Worm (Caenorhabditis elegans) whole organism, L3 larva: ENCODE measurements around the gene srsx-38.

ENCODE experiments used
- R02D3.7 ChIP-seq: fragments of 150-350 bp; optimal IDR thresholded peaks from 2 replicates; lab custom pipeline; 2014; ENCODE audit warnings: missing biosample characterization, missing genetic modification characterization
- ama-1 ChIP-seq: fragments of 150-350 bp; optimal IDR thresholded peaks from 2 replicates; lab custom pipeline; 2018
- ceh-16 ChIP-seq: sonication (generic microtip); optimal IDR thresholded peaks from 2 replicates; lab custom pipeline; 2017; ENCODE audit warnings: missing biosample characterization, missing genetic modification characterization
- ceh-82 ChIP-seq: fragments of 150-350 bp; optimal IDR thresholded peaks from 2 replicates; lab custom pipeline; 2014; ENCODE audit warnings: missing biosample characterization, missing genetic modification characterization
- ceh-9 ChIP-seq: sonication (generic microtip); optimal IDR thresholded peaks from 2 replicates; lab custom pipeline; 2018; ENCODE audit warnings: missing biosample characterization, missing genetic modification characterization
- daf-12 ChIP-seq: fragments of 150-350 bp; optimal IDR thresholded peaks from 2 replicates; lab custom pipeline; 2014; ENCODE audit warnings: missing biosample characterization, missing genetic modification reagents, missing genetic modification characterization
- egl-27 ChIP-seq: sonication (generic microtip); optimal IDR thresholded peaks from 4 replicates; lab custom pipeline; 2017; ENCODE audit warnings: missing biosample characterization, missing genetic modification reagents, missing genetic modification characterization
- elt-1 ChIP-seq: fragments of 150-350 bp; optimal IDR thresholded peaks from 2 replicates; lab custom pipeline; 2014; ENCODE audit warnings: missing biosample characterization, missing genetic modification characterization
- elt-2 ChIP-seq: sonication (generic microtip); optimal IDR thresholded peaks from 2 replicates; lab custom pipeline; 2016; ENCODE audit warnings: missing genetic modification reagents, mild to moderate bottlenecking, missing genetic modification characterization, missing compliant biosample characterization
- eor-1 ChIP-seq, 2 experiments: fragments of 150-350 bp; optimal IDR thresholded peaks; 2 replicates each; lab custom pipeline; 2014 to 2018; ENCODE audit warnings: missing biosample characterization in 2 of 2, missing genetic modification characterization in 2 of 2
- fkh-2 ChIP-seq: fragments of 150-350 bp; optimal IDR thresholded peaks from 2 replicates; lab custom pipeline; 2014; ENCODE audit warnings: missing biosample characterization, missing genetic modification reagents, missing genetic modification characterization
- fos-1 ChIP-seq: fragments of 150-350 bp; optimal IDR thresholded peaks from 2 replicates; lab custom pipeline; 2014; ENCODE audit warnings: missing biosample characterization, missing genetic modification characterization
- hmg-11 ChIP-seq: sonication (generic microtip); optimal IDR thresholded peaks from 2 replicates; lab custom pipeline; 2016; ENCODE audit warnings: missing genetic modification characterization, missing compliant biosample characterization
- jun-1 ChIP-seq: fragments of 150-350 bp; optimal IDR thresholded peaks from 2 replicates; lab custom pipeline; 2014; ENCODE audit warnings: missing biosample characterization, missing genetic modification reagents, missing genetic modification characterization
- lin-15B ChIP-seq: fragments of 150-350 bp; optimal IDR thresholded peaks from 2 replicates; lab custom pipeline; 2014; ENCODE audit warnings: missing biosample characterization, missing genetic modification characterization
- lin-39 ChIP-seq: fragments of 150-350 bp; optimal IDR thresholded peaks from 2 replicates; lab custom pipeline; 2018; ENCODE audit warnings: missing biosample characterization, missing genetic modification reagents, missing genetic modification characterization
- lsy-12 ChIP-seq: sonication (generic microtip); optimal IDR thresholded peaks from 2 replicates; lab custom pipeline; 2016; ENCODE audit warnings: mild to moderate bottlenecking, missing genetic modification characterization, missing compliant biosample characterization
- mml-1 ChIP-seq: fragments of 150-350 bp; sonication (generic microtip); optimal IDR thresholded peaks from 3 replicates; lab custom pipeline; 2014; ENCODE audit warnings: missing biosample characterization, missing genetic modification characterization
- nhr-11 ChIP-seq: fragments of 150-350 bp; optimal IDR thresholded peaks from 2 replicates; lab custom pipeline; 2014; ENCODE audit warnings: missing biosample characterization, missing genetic modification characterization
- nhr-12 ChIP-seq: fragments of 150-350 bp; optimal IDR thresholded peaks from 2 replicates; lab custom pipeline; 2014; ENCODE audit warnings: missing biosample characterization, missing genetic modification characterization
- nhr-23 ChIP-seq: fragments of 150-350 bp; optimal IDR thresholded peaks from 2 replicates; lab custom pipeline; 2014; ENCODE audit warnings: missing biosample characterization, missing genetic modification reagents, missing genetic modification characterization
- nhr-237 ChIP-seq: fragments of 150-350 bp; optimal IDR thresholded peaks from 2 replicates; lab custom pipeline; 2014; ENCODE audit warnings: missing biosample characterization, missing genetic modification characterization
- nhr-43 ChIP-seq: sonication (generic microtip); optimal IDR thresholded peaks from 2 replicates; lab custom pipeline; 2016; ENCODE audit warnings: mild to moderate bottlenecking, missing genetic modification characterization, missing compliant biosample characterization; ENCODE audit not compliant: poor library complexity, severe bottlenecking
- nhr-67 ChIP-seq: fragments of 150-350 bp; optimal IDR thresholded peaks from 2 replicates; lab custom pipeline; 2014; ENCODE audit warnings: missing biosample characterization, missing genetic modification characterization
- pha-4 ChIP-seq: fragments of 150-350 bp; optimal IDR thresholded peaks from 2 replicates; lab custom pipeline; 2014; ENCODE audit warnings: missing biosample characterization, missing genetic modification reagents, missing genetic modification characterization
- pqm-1 ChIP-seq: fragments of 150-350 bp; optimal IDR thresholded peaks from 2 replicates; lab custom pipeline; 2017; ENCODE audit warnings: missing biosample characterization, missing genetic modification characterization, inconsistent platforms
- sea-2 ChIP-seq: fragments of 150-350 bp; sonication (generic microtip); optimal IDR thresholded peaks from 4 replicates; lab custom pipeline; 2014; ENCODE audit warnings: missing biosample characterization, missing genetic modification reagents, missing genetic modification characterization
- skn-1 ChIP-seq: fragments of 150-350 bp; optimal IDR thresholded peaks from 2 replicates; lab custom pipeline; 2014; ENCODE audit warnings: missing biosample characterization, missing genetic modification characterization
- snpc-4 ChIP-seq: fragments of 150-350 bp; optimal IDR thresholded peaks from 2 replicates; lab custom pipeline; 2014; ENCODE audit warnings: missing biosample characterization, missing genetic modification characterization
- unc-62 ChIP-seq: fragments of 150-350 bp; sonication (generic microtip); optimal IDR thresholded peaks from 4 replicates; lab custom pipeline; 2014; ENCODE audit warnings: missing biosample characterization, missing genetic modification reagents, missing genetic modification characterization
- zag-1 ChIP-seq: fragments of 150-350 bp; optimal IDR thresholded peaks from 2 replicates; lab custom pipeline; 2014; ENCODE audit warnings: missing biosample characterization, missing genetic modification characterization
- ztf-11 ChIP-seq: fragments of 150-350 bp; optimal IDR thresholded peaks from 2 replicates; lab custom pipeline; 2014; ENCODE audit warnings: missing biosample characterization, missing genetic modification characterization
- ztf-4 ChIP-seq: fragments of 150-350 bp; optimal IDR thresholded peaks from 2 replicates; lab custom pipeline; 2014; ENCODE audit warnings: missing biosample characterization, missing genetic modification characterization

Gene srsx-38

DNA sequence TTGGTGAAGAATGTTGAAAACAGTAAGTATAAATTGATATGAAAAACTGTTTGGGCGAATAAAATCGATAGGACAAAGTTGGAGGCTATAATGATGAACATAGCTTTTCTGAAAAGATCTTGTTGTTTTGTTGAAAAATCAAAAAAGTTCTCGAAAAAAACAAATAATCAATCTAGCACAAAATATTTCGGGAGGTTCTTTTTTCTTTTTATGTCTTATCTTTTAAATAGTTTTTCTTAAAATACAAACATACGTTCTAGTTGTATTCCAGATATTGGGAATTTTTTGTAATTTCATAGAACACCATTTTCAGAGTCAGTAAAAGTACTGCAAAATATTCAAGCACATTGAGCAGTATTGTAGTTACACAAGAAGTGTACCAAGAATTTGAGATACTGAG lies 22.6 kb upstream of the srsx-38 start, which contains the start of gene srbc-55:
srbc-55 (minus strand) TSS at position 101 of the 400 bp plus-strand sequence.
- TF ChIP-seq lsy-12 (tag; lab: Kevin White, UChicago) = no peak
- TF ChIP-seq mml-1 (tag; lab: Kevin White, UChicago) = no peak
- TF ChIP-seq lin-39 (tag; lab: Kevin White, UChicago) = no peak
- no peak for TF ChIP-seq snpc-4 (tag; lab: Kevin White, UChicago)
- no peak for TF ChIP-seq pqm-1 (tag; lab: Kevin White, UChicago)
- TF ChIP-seq nhr-23 (tag; lab: Kevin White, UChicago) = no peak
- no peak for TF ChIP-seq fkh-2 (tag; lab: Kevin White, UChicago)
- TF ChIP-seq, all 47 proteins: peak for 0

DNA sequence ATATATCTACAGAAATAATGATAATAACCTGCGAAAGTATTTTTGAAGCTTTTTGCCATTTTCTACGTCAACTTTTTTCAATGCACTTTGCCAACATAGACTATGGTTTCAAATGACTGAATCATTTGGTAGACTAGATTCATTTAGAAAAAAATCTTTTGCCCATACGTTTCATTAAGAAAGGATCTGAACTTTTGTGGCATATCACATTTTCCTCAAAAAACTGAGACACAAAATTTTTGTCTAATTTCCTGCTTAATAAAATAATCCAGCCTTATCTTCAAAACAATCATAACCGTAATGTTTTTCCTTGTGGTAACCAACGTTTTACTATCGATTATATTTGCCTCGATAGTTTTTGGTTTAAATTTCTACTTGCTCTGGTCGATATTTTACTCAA lies 18.8 kb upstream of the srsx-38 start, which contains the start of gene srbc-51:
srbc-51 (plus strand) TSS at position 301 of the 400 bp plus-strand sequence.
- TF ChIP-seq ceh-16 (tag; lab: Kevin White, UChicago) (no peak), snpc-4 (tag; lab: Kevin White, UChicago) (no peak), fos-1 (tag; lab: Kevin White, UChicago) (no peak), R02D3.7 (tag; lab: Kevin White, UChicago) (no peak), egl-27 (no peak), pha-4 (no peak), ceh-9 (no peak), zag-1 (tag; lab: Kevin White, UChicago) (no peak), lsy-12 (tag; lab: Kevin White, UChicago) (no peak), lin-15B (tag; lab: Kevin White, UChicago) (no peak), skn-1 (tag; lab: Kevin White, UChicago) (no peak), eor-1 (tag; optimal IDR thresholded peaks at IDR 0.05; lab: Kevin White, UChicago) (no peak), sea-2 (no peak), nhr-67 (tag; lab: Kevin White, UChicago) (no peak)

ce11 chrV:15824866-15825265 lies 17.5 kb upstream of the srsx-38 start, which contains the start of gene srbc-50:
Gene srbc-50, minus strand, starts transcription at chrV:15824966.
- TF ChIP-seq fos-1 (tag; lab: Kevin White, UChicago) (no peak), nhr-11 (tag; lab: Kevin White, UChicago) (no peak), eor-1 (tag; optimal IDR thresholded peaks at IDR 0.05; lab: Kevin White, UChicago) (no peak), unc-62 (GFP tag; lab: Kevin White, UChicago) (no peak), pqm-1 (tag; lab: Kevin White, UChicago) (no peak), jun-1 (tag; lab: Kevin White, UChicago) (no peak), ceh-9 (no peak)

ce11 chrV:15821398-15821797 lies 14.1 kb upstream of the srsx-38 start, which contains the start of gene srbc-49:
Gene srbc-49, plus strand, starts transcription at chrV:15821698.
- TF ChIP-seq pqm-1 (tag; lab: Kevin White, UChicago) = no peak
- TF ChIP-seq lin-39 (tag; lab: Kevin White, UChicago) = no peak
- no peak for TF ChIP-seq unc-62 (GFP tag; lab: Kevin White, UChicago)
- TF ChIP-seq skn-1 (tag; lab: Kevin White, UChicago) = no peak
- TF ChIP-seq nhr-12 (tag; lab: Kevin White, UChicago) = no peak
- TF ChIP-seq ceh-16 (tag; lab: Kevin White, UChicago) = no peak
- TF ChIP-seq nhr-43 (tag; lab: Kevin White, UChicago) = no peak
- no peak for TF ChIP-seq ceh-82 (tag; lab: Kevin White, UChicago)
- TF ChIP-seq ztf-4 (tag; lab: Kevin White, UChicago) = no peak
- TF ChIP-seq lin-15B (tag; lab: Kevin White, UChicago) = no peak
- TF ChIP-seq, all 47 proteins: peak for 0

- TF ChIP-seq daf-12 (tag; lab: Kevin White, UChicago) (no peak), lin-39 (tag; lab: Kevin White, UChicago) (no peak), ceh-9 (no peak), hmg-11 (tag; lab: Kevin White, UChicago) (no peak), ceh-82 (tag; lab: Kevin White, UChicago) (no peak), fos-1 (tag; lab: Kevin White, UChicago) (no peak), ama-1 (lab: Kevin White, UChicago) (no peak), ztf-11 (no peak), fkh-2 (tag; lab: Kevin White, UChicago) (no peak), nhr-12 (tag; lab: Kevin White, UChicago) (no peak), elt-1 (tag; lab: Kevin White, UChicago) (no peak), jun-1 (tag; lab: Kevin White, UChicago) (no peak), sea-2 (no peak), elt-2 (tag; lab: Kevin White, UChicago) (no peak), nhr-237 (tag; lab: Kevin White, UChicago) (no peak)
These were observed 12.7 kb upstream of the srsx-38 start, which contains the start of gene srbc-48 for ce11 chrV:15819983-15820382. Gene srbc-48, plus strand, starts transcription at chrV:15820283.
